Fruit fly (Drosophila melanogaster): ENCODE data around the gene primo-1.

The primo-1 gene

dm6 chr3R:13715012-13715673 lies 3.5 kb upstream of the primo-1 start, which contains the start of gene kmr (continued):
- TF ChIP-seq CG13123 (GFP tag; optimal IDR thresholded peaks at IDR 0.05) (no peak), CG6654 (GFP tag; optimal IDR thresholded peaks at IDR 0.05) (no peak), Lim3 (GFP tag; IDR thresholded peaks at IDR 0.05) (no peak), bcd (GFP tag; optimal IDR thresholded peaks at IDR 0.05) (no peak), CG3847 (GFP tag; IDR thresholded peaks at IDR 0.05) (no peak), Side (GFP tag; optimal IDR thresholded peaks at IDR 0.05) (peak; percentile 49), CG34422 (GFP tag; IDR thresholded peaks at IDR 0.05) (peak; percentile 64; the same call in 1 of the 3 replicates), bbx (GFP tag; IDR thresholded peaks at IDR 0.05; ENCODE audit: partially characterized antibody) (peak; percentile 67; the same call in 1 of the 2 replicates), Dip2 (GFP tag; IDR thresholded peaks at IDR 0.05) (no peak), aop (GFP tag; IDR thresholded peaks at IDR 0.05) (no peak), chif (GFP tag; optimal IDR thresholded peaks at IDR 0.05) (peak in 1 of 2 experiments; percentile 31), CG3163 (GFP tag; optimal IDR thresholded peaks at IDR 0.05) (peak; percentile 13), pzg (GFP tag; optimal IDR thresholded peaks at IDR 0.05) (no peak), CG17186 (GFP tag; optimal IDR thresholded peaks at IDR 0.05) (no peak), Mrtf (GFP tag; IDR thresholded peaks at IDR 0.05) (no peak), CG15011 (GFP tag; optimal IDR thresholded peaks at IDR 0.05) (no peak), CG12769 (tag; optimal IDR thresholded peaks at IDR 0.05) (peak; percentile 54), NC2α (GFP tag; optimal IDR thresholded peaks at IDR 0.05) (peak; percentile 12), pan (optimal IDR thresholded peaks at IDR 0.05) (no peak), pan (GFP tag; optimal IDR thresholded peaks at IDR 0.05 in 1 of 2, IDR thresholded peaks at IDR 0.05 in 1 of 2) (peak in 1 of 2 experiments; percentile 49), Dref (GFP tag; IDR thresholded peaks at IDR 0.05) (no peak), CG7987 (GFP tag; optimal IDR thresholded peaks at IDR 0.05) (peak; percentile 81), Atf-2 (GFP tag; optimal IDR thresholded peaks at IDR 0.05) (no peak), klu (GFP tag; IDR thresholded peaks at IDR 0.05) (no peak), cwo (GFP tag; optimal IDR thresholded peaks at IDR 0.05) (peak; percentile 53), CG8089 (GFP tag; optimal IDR thresholded peaks at IDR 0.05) (peak; percentile 15), schlank (tag; optimal IDR thresholded peaks at IDR 0.05) (no peak), CG2712 (tag; optimal IDR thresholded peaks at IDR 0.05) (no peak), CG3065 (GFP tag; optimal IDR thresholded peaks at IDR 0.05) (no peak), mam (GFP tag; optimal IDR thresholded peaks at IDR 0.05) (no peak), NFAT (GFP tag; IDR thresholded peaks at IDR 0.05) (peak; percentile 8; the same call in 1 of the 2 replicates), CG8281 (tag; optimal IDR thresholded peaks at IDR 0.05) (no peak), rib (GFP tag; IDR thresholded peaks at IDR 0.05) (no peak), CG1602 (GFP tag; optimal IDR thresholded peaks at IDR 0.05) (no peak), CG11093 (GFP tag; IDR thresholded peaks at IDR 0.05) (no peak), chm (GFP tag; IDR thresholded peaks at IDR 0.05) (peak; percentile 78), btn (GFP tag; optimal IDR thresholded peaks at IDR 0.05) (no peak), Hr78 (GFP tag; optimal IDR thresholded peaks at IDR 0.05) (no peak), CG11560 (tag; IDR thresholded peaks at IDR 0.05) (no peak), CG1832 (GFP tag; optimal IDR thresholded peaks at IDR 0.05) (no peak), Stat92E (GFP tag; optimal IDR thresholded peaks at IDR 0.05) (peak in 1 of 3 experiments; percentile 70), crc (GFP tag; optimal IDR thresholded peaks at IDR 0.05) (no peak), Ets65A (GFP tag) (no peak), unpg (GFP tag; optimal IDR thresholded peaks at IDR 0.05) (peak; percentile 54), CG7357 (GFP tag; IDR thresholded peaks at IDR 0.05) (no peak), corto (GFP tag; optimal IDR thresholded peaks at IDR 0.05) (no peak), CG17328 (GFP tag; IDR thresholded peaks at IDR 0.05) (peak; percentile 48), CG8765 (GFP tag; IDR thresholded peaks at IDR 0.05) (no peak), CG31388 (GFP tag; optimal IDR thresholded peaks at IDR 0.05) (no peak), oc (tag; optimal IDR thresholded peaks at IDR 0.05) (peak; percentile 12), Fer2 (tag; optimal IDR thresholded peaks at IDR 0.05) (no peak)
